Worm (Caenorhabditis elegans) whole organism, late embryonic: ENCODE measurements around the gene F01D5.1.
A peak's percentile ranks its signal among the peaks of the same experiment; 100 is the strongest.

Experiments
- C08G9.2 ChIP-seq: sonication (generic microtip); optimal IDR thresholded peaks from 2 replicates; lab custom pipeline; 2016; ENCODE audit warnings: mild to moderate bottlenecking, missing genetic modification characterization, moderate library complexity, missing compliant biosample characterization
- C38D4.7 ChIP-seq: fragments of 200-800 bp; sonication (Bioruptor generic); optimal IDR thresholded peaks from 2 replicates; lab custom pipeline; 2018; ENCODE audit warnings: mild to moderate bottlenecking, missing genetic modification characterization, moderate library complexity, missing compliant biosample characterization
- K02D7.2 ChIP-seq: sonication (generic microtip); optimal IDR thresholded peaks from 2 replicates; lab custom pipeline; 2017; ENCODE audit warnings: mild to moderate bottlenecking, missing genetic modification characterization, missing compliant biosample characterization
- T23F11.4 ChIP-seq: fragments of 200-800 bp; sonication (Bioruptor generic); optimal IDR thresholded peaks from 2 replicates; lab custom pipeline; 2018; ENCODE audit warnings: mild to moderate bottlenecking, missing genetic modification characterization, missing compliant biosample characterization
- ama-1 ChIP-seq: fragments of 150-350 bp; optimal IDR thresholded peaks from 2 replicates; lab custom pipeline; 2014
- ceh-18 ChIP-seq: sonication (generic microtip); optimal IDR thresholded peaks from 2 replicates; lab custom pipeline; 2016; ENCODE audit warnings: missing genetic modification characterization, missing compliant biosample characterization
- ceh-2 ChIP-seq: sonication (generic microtip); optimal IDR thresholded peaks from 2 replicates; lab custom pipeline; 2016; ENCODE audit warnings: missing genotype, missing genetic modification characterization, missing compliant biosample characterization
- ceh-31 ChIP-seq: sonication (generic microtip); optimal IDR thresholded peaks from 2 replicates; lab custom pipeline; 2016; ENCODE audit warnings: missing genetic modification characterization, missing compliant biosample characterization
- ceh-9 ChIP-seq: sonication (generic microtip); optimal IDR thresholded peaks from 2 replicates; lab custom pipeline; 2016; ENCODE audit warnings: mild to moderate bottlenecking, missing genetic modification characterization, inconsistent platforms, missing compliant biosample characterization
- dve-1 ChIP-seq: sonication (generic microtip); optimal IDR thresholded peaks from 2 replicates; lab custom pipeline; 2017; ENCODE audit warnings: antibody characterized with exemption, mild to moderate bottlenecking, missing genetic modification characterization, missing compliant biosample characterization
- elt-2 ChIP-seq: sonication (generic microtip); optimal IDR thresholded peaks from 2 replicates; lab custom pipeline; 2016; ENCODE audit warnings: missing genetic modification reagents, missing genetic modification characterization, missing compliant biosample characterization
- eyg-1 ChIP-seq: sonication (generic microtip); optimal IDR thresholded peaks from 2 replicates; lab custom pipeline; 2016; ENCODE audit warnings: missing genotype, missing genetic modification characterization, missing compliant biosample characterization
- fkh-6 ChIP-seq: sonication (generic microtip); optimal IDR thresholded peaks from 2 replicates; lab custom pipeline; 2016; ENCODE audit warnings: missing genetic modification characterization, missing compliant biosample characterization
- hlh-15 ChIP-seq: sonication (generic microtip); optimal IDR thresholded peaks from 2 replicates; lab custom pipeline; 2016; ENCODE audit warnings: missing genetic modification characterization, missing compliant biosample characterization
- hlh-30 ChIP-seq: sonication (generic microtip); optimal IDR thresholded peaks from 2 replicates; lab custom pipeline; 2017; ENCODE audit warnings: antibody characterized with exemption, missing genetic modification characterization, missing compliant biosample characterization; ENCODE audit not compliant: insufficient read depth
- hlh-6 ChIP-seq: sonication (generic microtip); optimal IDR thresholded peaks from 2 replicates; lab custom pipeline; 2016; ENCODE audit warnings: missing genotype, missing genetic modification characterization, missing compliant biosample characterization
- hlh-8 ChIP-seq: sonication (generic microtip); optimal IDR thresholded peaks from 2 replicates; lab custom pipeline; 2016; ENCODE audit warnings: missing genotype, missing genetic modification characterization, missing compliant biosample characterization
- mec-3 ChIP-seq: sonication (generic microtip); optimal IDR thresholded peaks from 2 replicates; lab custom pipeline; 2016; ENCODE audit warnings: borderline replicate concordance, missing genetic modification characterization, missing compliant biosample characterization
- nfya-1 ChIP-seq: sonication (generic microtip); optimal IDR thresholded peaks from 2 replicates; lab custom pipeline; 2017; ENCODE audit warnings: missing genetic modification characterization, mild to moderate bottlenecking, missing compliant biosample characterization, antibody characterized with exemption, moderate library complexity
- nhr-232 ChIP-seq: sonication (generic microtip); optimal IDR thresholded peaks from 2 replicates; lab custom pipeline; 2016; ENCODE audit warnings: missing genetic modification characterization, missing compliant biosample characterization
- pat-9 ChIP-seq: fragments of 200-800 bp; sonication (Bioruptor generic); optimal IDR thresholded peaks from 2 replicates; lab custom pipeline; 2018; ENCODE audit warnings: mild to moderate bottlenecking, missing genetic modification characterization, moderate library complexity, missing compliant biosample characterization
- pha-2 ChIP-seq: sonication (generic microtip); optimal IDR thresholded peaks from 2 replicates; lab custom pipeline; 2017; ENCODE audit warnings: mild to moderate bottlenecking, missing genetic modification characterization, missing compliant biosample characterization
- pros-1 ChIP-seq: fragments of 150-350 bp; optimal IDR thresholded peaks from 2 replicates; lab custom pipeline; 2014; ENCODE audit warnings: missing biosample characterization, missing genetic modification reagents, missing genetic modification characterization
- rnt-1 ChIP-seq: sonication (generic microtip); optimal IDR thresholded peaks from 2 replicates; lab custom pipeline; 2016; ENCODE audit warnings: missing genetic modification characterization, missing compliant biosample characterization
- sdc-2 ChIP-seq: sonication (generic microtip); optimal IDR thresholded peaks from 2 replicates; lab custom pipeline; 2016; ENCODE audit warnings: missing genotype, missing genetic modification characterization, missing compliant biosample characterization
- sox-4 ChIP-seq: sonication (generic microtip); optimal IDR thresholded peaks from 2 replicates; lab custom pipeline; 2017; ENCODE audit warnings: mild to moderate bottlenecking, missing genetic modification characterization, inconsistent platforms, missing compliant biosample characterization
- tbx-2 ChIP-seq: sonication (generic microtip); optimal IDR thresholded peaks from 2 replicates; lab custom pipeline; 2016; ENCODE audit warnings: missing genetic modification characterization, missing compliant biosample characterization
- ttx-3 ChIP-seq: sonication (generic microtip); optimal IDR thresholded peaks from 2 replicates; lab custom pipeline; 2016; ENCODE audit warnings: missing genetic modification reagents, missing genetic modification characterization, missing compliant biosample characterization
- unc-42 ChIP-seq: sonication (generic microtip); optimal IDR thresholded peaks from 2 replicates; lab custom pipeline; 2016; ENCODE audit warnings: missing genotype, missing genetic modification characterization, missing compliant biosample characterization
- unc-55 ChIP-seq: sonication (generic microtip); optimal IDR thresholded peaks from 2 replicates; lab custom pipeline; 2017; ENCODE audit warnings: missing biosample characterization, missing genetic modification reagents, missing genetic modification characterization
- zip-5 ChIP-seq: sonication (generic microtip); optimal IDR thresholded peaks from 2 replicates; lab custom pipeline; 2016; ENCODE audit warnings: missing genetic modification characterization, missing compliant biosample characterization
- ztf-16 ChIP-seq: sonication (generic microtip); optimal IDR thresholded peaks from 2 replicates; lab custom pipeline; 2017; ENCODE audit warnings: missing genetic modification characterization, missing compliant biosample characterization

F01D5.1 gene

ce11 chrII:14038331-14038730 is 41.0 kb upstream of the F01D5.1 start:
- TF ChIP-seq unc-55 (GFP tag; lab: Kevin White, UChicago) (peak; percentile 3), T23F11.4 (GFP tag; lab: Kevin White, UChicago) (no peak), elt-2 (peak; percentile 10)

ce11 chrII:14037484-14038303 is 40.3 kb upstream of the F01D5.1 start:
- TF ChIP-seq C08G9.2 (tag; lab: Kevin White, UChicago), result no peak
- TF ChIP-seq dve-1, result peak; percentile 7

- TF ChIP-seq unc-42 (tag; lab: Kevin White, UChicago) (peak; percentile 67), pros-1 (tag; lab: Kevin White, UChicago) (no peak), hlh-8 (no peak), tbx-2 (tag; lab: Kevin White, UChicago) (peak; percentile 51), C38D4.7 (GFP tag; lab: Kevin White, UChicago) (peak; percentile 11), ttx-3 (no peak), zip-5 (tag; lab: Kevin White, UChicago) (no peak), hlh-30 (tag; lab: Kevin White, UChicago) (peak; percentile 8), pat-9 (no peak), dve-1 (peak; percentile 91), pha-2 (no peak), ceh-2 (tag; lab: Kevin White, UChicago) (no peak), ceh-9 (no peak), ceh-31 (tag; lab: Kevin White, UChicago) (no peak)
Observed at ce11 chrII:14036724-14037483, 39.5 kb upstream of the F01D5.1 start.

ce11 chrII:14034559-14034958 is 37.2 kb upstream of the F01D5.1 start:
- TF ChIP-seq hlh-6 (tag; lab: Kevin White, UChicago) (peak; percentile 1), ceh-2 (tag; lab: Kevin White, UChicago) (no peak), pros-1 (tag; lab: Kevin White, UChicago) (no peak)

ce11 chrII:14032705-14033104 is 35.3 kb upstream of the F01D5.1 start:
- TF ChIP-seq fkh-6 (tag; lab: Kevin White, UChicago) (no peak), ama-1 (no peak), K02D7.2 (tag; lab: Kevin White, UChicago) (no peak), sdc-2 (tag; lab: Kevin White, UChicago) (no peak), ztf-16 (no peak), ceh-18 (no peak), ceh-31 (tag; lab: Kevin White, UChicago) (no peak), nfya-1 (tag; lab: Kevin White, UChicago) (no peak), C08G9.2 (tag; lab: Kevin White, UChicago) (no peak), eyg-1 (tag; lab: Kevin White, UChicago) (no peak), zip-5 (tag; lab: Kevin White, UChicago) (no peak), rnt-1 (tag; lab: Kevin White, UChicago) (no peak), hlh-15 (tag; lab: Kevin White, UChicago) (no peak), sox-4 (no peak), nhr-232 (tag; lab: Kevin White, UChicago) (no peak), ceh-9 (no peak), hlh-8 (no peak), mec-3 (no peak)
